Fruit fly (Drosophila melanogaster) whole organism, prepupa: ENCODE results near the gene CG32299.

ENCODE experiments used
- Blimp-1 ChIP-seq: fragments of 200-800 bp; sonication (Bioruptor generic); optimal IDR thresholded peaks from 3 replicates; lab custom pipeline; 2017; ENCODE audit warnings: missing biosample characterization, missing genetic modification characterization, mild to moderate bottlenecking, moderate library complexity, missing genetic modification reagents
- CG10631 ChIP-seq: fragments of 200-800 bp; sonication (Bioruptor generic); optimal IDR thresholded peaks from 2 replicates; lab custom pipeline; 2016; ENCODE audit warnings: missing biosample characterization, missing genetic modification characterization
- CG11294 ChIP-seq: fragments of 200-800 bp; sonication (Bioruptor generic); IDR thresholded peaks from 2 replicates; pipeline ENCODE4 v1.3.6; 2022; ENCODE audit warnings: missing biosample characterization, missing genetic modification characterization
- CG11762 ChIP-seq: fragments of 200-800 bp; sonication (Bioruptor generic); optimal IDR thresholded peaks from 3 replicates; lab custom pipeline; 2016; ENCODE audit warnings: missing biosample characterization, missing genetic modification characterization; ENCODE audit not compliant: insufficient read depth
- CG16779 ChIP-seq: fragments of 200-800 bp; sonication (Bioruptor generic); optimal IDR thresholded peaks from 3 replicates; lab custom pipeline; 2017; ENCODE audit warnings: missing biosample characterization, mild to moderate bottlenecking, missing genetic modification characterization
- CG3032 ChIP-seq: fragments of 200-800 bp; optimal IDR thresholded peaks from 2 replicates; lab custom pipeline; 2019; ENCODE audit warnings: missing biosample characterization, mild to moderate bottlenecking, missing genetic modification characterization, moderate library complexity
- CG31627 ChIP-seq: fragments of 200-800 bp; sonication (Bioruptor generic); optimal IDR thresholded peaks from 3 replicates; lab custom pipeline; 2016; ENCODE audit warnings: missing biosample characterization, missing genetic modification characterization
- CG32006 ChIP-seq: fragments of 200-800 bp; sonication (Bioruptor generic); optimal IDR thresholded peaks from 3 replicates; lab custom pipeline; 2017; ENCODE audit warnings: missing biosample characterization, mild to moderate bottlenecking, missing genetic modification characterization
- CG4318 ChIP-seq: fragments of 200-800 bp; sonication (Bioruptor generic); optimal IDR thresholded peaks from 3 replicates; lab custom pipeline; 2017; ENCODE audit warnings: missing biosample characterization, mild to moderate bottlenecking, missing genetic modification characterization
- CG6163 ChIP-seq: fragments of 200-800 bp; sonication (Bioruptor generic); IDR thresholded peaks from 3 replicates; pipeline ENCODE4 v1.3.6; 2022; ENCODE audit warnings: missing biosample characterization, missing genetic modification characterization
- CG6792 ChIP-seq: fragments of 200-800 bp; sonication (Bioruptor generic); optimal IDR thresholded peaks from 3 replicates; lab custom pipeline; 2016; ENCODE audit warnings: missing biosample characterization, missing genetic modification characterization
- CG6808 ChIP-seq: fragments of 200-800 bp; sonication (Bioruptor generic); optimal IDR thresholded peaks from 3 replicates; lab custom pipeline; 2017; ENCODE audit warnings: missing biosample characterization, missing genetic modification characterization, mild to moderate bottlenecking, moderate library complexity, missing genetic modification reagents
- CG6854 ChIP-seq: fragments of 200-800 bp; sonication (Bioruptor generic); optimal IDR thresholded peaks from 2 replicates; lab custom pipeline; 2017; ENCODE audit warnings: missing biosample characterization, mild to moderate bottlenecking, missing genetic modification characterization
- CG7368 ChIP-seq: fragments of 200-800 bp; sonication (Bioruptor generic); optimal IDR thresholded peaks from 3 replicates; lab custom pipeline; 2016; ENCODE audit warnings: missing biosample characterization, missing genetic modification characterization
- CG8319 ChIP-seq: fragments of 200-800 bp; sonication (Bioruptor generic); optimal IDR thresholded peaks from 3 replicates; lab custom pipeline; 2016; ENCODE audit warnings: missing biosample characterization, missing genetic modification characterization
- CG8632 ChIP-seq: fragments of 200-800 bp; sonication (Bioruptor generic); optimal IDR thresholded peaks from 3 replicates; lab custom pipeline; 2016; ENCODE audit warnings: missing biosample characterization, missing genetic modification characterization
- CG9139 ChIP-seq: fragments of 200-800 bp; sonication (Bioruptor generic); optimal IDR thresholded peaks from 3 replicates; lab custom pipeline; 2017; ENCODE audit warnings: missing biosample characterization, mild to moderate bottlenecking, missing genetic modification characterization
- Eip75B ChIP-seq: fragments of 200-800 bp; sonication (Bioruptor generic); optimal IDR thresholded peaks from 3 replicates; lab custom pipeline; 2016; ENCODE audit warnings: missing biosample characterization, missing genetic modification characterization
- Eip78C ChIP-seq: fragments of 200-800 bp; sonication (Bioruptor generic); peaks from one replicate; lab custom pipeline; 2016; ENCODE audit warnings: missing biosample characterization, missing genetic modification characterization
- Eip93F ChIP-seq: fragments of 200-800 bp; sonication (Bioruptor generic); optimal IDR thresholded peaks from 2 replicates; lab custom pipeline; 2016; ENCODE audit warnings: missing biosample characterization, mild to moderate bottlenecking, missing genetic modification characterization
- Ets96B ChIP-seq: fragments of 200-800 bp; optimal IDR thresholded peaks from 2 replicates; lab custom pipeline; 2019; ENCODE audit warnings: missing biosample characterization, mild to moderate bottlenecking, missing genetic modification characterization, moderate library complexity
- Gug ChIP-seq: fragments of 200-800 bp; sonication (Bioruptor generic); IDR thresholded peaks from 2 replicates; pipeline ENCODE4 v1.3.6; 2022; ENCODE audit warnings: missing biosample characterization, missing genetic modification characterization
- Hr39 ChIP-seq: fragments of 200-800 bp; sonication (Bioruptor generic); optimal IDR thresholded peaks from 2 replicates; lab custom pipeline; 2016; ENCODE audit warnings: missing biosample characterization, missing genetic modification characterization
- Hr4 ChIP-seq: fragments of 200-800 bp; sonication (Bioruptor generic); optimal IDR thresholded peaks from 3 replicates; lab custom pipeline; 2016; ENCODE audit warnings: missing biosample characterization, missing genetic modification characterization
- Lpt ChIP-seq: fragments of 200-800 bp; sonication (Bioruptor generic); optimal IDR thresholded peaks from 3 replicates; lab custom pipeline; 2016; ENCODE audit warnings: missing biosample characterization, missing genetic modification characterization
- Met ChIP-seq: fragments of 200-800 bp; sonication (Bioruptor generic); optimal IDR thresholded peaks from 3 replicates; lab custom pipeline; 2016; ENCODE audit warnings: missing biosample characterization, missing genetic modification characterization
- OdsH ChIP-seq: fragments of 200-800 bp; sonication (Bioruptor generic); optimal IDR thresholded peaks from 3 replicates; lab custom pipeline; 2016; ENCODE audit warnings: missing biosample characterization, missing genetic modification characterization
- Smox ChIP-seq: fragments of 200-800 bp; sonication (Bioruptor generic); optimal IDR thresholded peaks from 3 replicates; lab custom pipeline; 2016; ENCODE audit warnings: missing biosample characterization, missing genetic modification characterization
- Sox102F ChIP-seq: fragments of 200-800 bp; sonication (Bioruptor generic); optimal IDR thresholded peaks from 2 replicates; lab custom pipeline; 2016; ENCODE audit warnings: missing biosample characterization, mild to moderate bottlenecking, missing genetic modification characterization
- Sox15 ChIP-seq: fragments of 200-800 bp; sonication (Bioruptor generic); optimal IDR thresholded peaks from 3 replicates; lab custom pipeline; 2016; ENCODE audit warnings: missing biosample characterization, missing genetic modification characterization
- achi ChIP-seq: fragments of 200-800 bp; sonication (Bioruptor generic); optimal IDR thresholded peaks from 3 replicates; lab custom pipeline; 2016; ENCODE audit warnings: missing biosample characterization, missing genetic modification characterization
- acj6 ChIP-seq: fragments of 200-800 bp; sonication (Bioruptor generic); optimal IDR thresholded peaks from 3 replicates; lab custom pipeline; 2016; ENCODE audit warnings: missing biosample characterization, missing genetic modification characterization
- dac ChIP-seq: fragments of 200-800 bp; sonication (Bioruptor generic); optimal IDR thresholded peaks from 2 replicates; lab custom pipeline; 2017; ENCODE audit warnings: missing biosample characterization, mild to moderate bottlenecking, missing genetic modification characterization
- dsx ChIP-seq: fragments of 200-800 bp; optimal IDR thresholded peaks from 3 replicates; lab custom pipeline; 2019; ENCODE audit warnings: missing biosample characterization, mild to moderate bottlenecking, missing genetic modification characterization, moderate library complexity; ENCODE audit not compliant: poor library complexity, severe bottlenecking
- esn ChIP-seq: fragments of 200-800 bp; sonication (Bioruptor generic); optimal IDR thresholded peaks from 2 replicates; lab custom pipeline; 2016; ENCODE audit warnings: missing biosample characterization, mild to moderate bottlenecking, missing genetic modification characterization, moderate library complexity
- fd59A ChIP-seq: fragments of 200-800 bp; sonication (Bioruptor generic); optimal IDR thresholded peaks from 2 replicates; lab custom pipeline; 2017; ENCODE audit warnings: missing biosample characterization, mild to moderate bottlenecking, missing genetic modification characterization, missing genetic modification reagents
- fd85E ChIP-seq: fragments of 200-800 bp; sonication (Bioruptor generic); optimal IDR thresholded peaks from 3 replicates; lab custom pipeline; 2016; ENCODE audit warnings: missing biosample characterization, missing genetic modification characterization
- fkh ChIP-seq: fragments of 200-800 bp; sonication (Bioruptor generic); optimal IDR thresholded peaks from 3 replicates; lab custom pipeline; 2017; ENCODE audit warnings: missing biosample characterization, mild to moderate bottlenecking, missing genetic modification characterization, moderate library complexity
- lz ChIP-seq: fragments of 200-800 bp; sonication (Bioruptor generic); optimal IDR thresholded peaks from 3 replicates; lab custom pipeline; 2016; ENCODE audit warnings: missing biosample characterization, missing genetic modification characterization
- pdm3 ChIP-seq: fragments of 200-800 bp; sonication (Bioruptor generic); optimal IDR thresholded peaks from 3 replicates; lab custom pipeline; 2016; ENCODE audit warnings: missing biosample characterization, missing genetic modification characterization
- salr ChIP-seq, 2 experiments: fragments of 200-800 bp; sonication (Bioruptor generic); optimal IDR thresholded peaks; 3 replicates each; lab custom pipeline; 2016 to 2018; ENCODE audit warnings: missing biosample characterization in 2 of 2, missing genetic modification characterization in 2 of 2, mild to moderate bottlenecking in 1 of 2
- spab ChIP-seq: fragments of 200-800 bp; sonication (Bioruptor generic); optimal IDR thresholded peaks from 2 replicates; lab custom pipeline; 2017; ENCODE audit warnings: missing biosample characterization, mild to moderate bottlenecking, missing genetic modification characterization, missing genetic modification reagents
- ss ChIP-seq, 2 experiments: fragments of 200-800 bp; sonication (Bioruptor generic); optimal IDR thresholded peaks; 2 replicates in 1 of 2; 3 replicates in 1 of 2; lab custom pipeline; 2017 to 2018; ENCODE audit warnings: mild to moderate bottlenecking in 2 of 2, missing biosample characterization in 2 of 2, missing genetic modification characterization in 2 of 2, moderate library complexity in 1 of 2
- svp ChIP-seq: fragments of 200-800 bp; sonication (Bioruptor generic); peaks from one replicate; lab custom pipeline; 2016; ENCODE audit warnings: missing biosample characterization, missing genetic modification characterization
- topi ChIP-seq: fragments of 200-800 bp; sonication (Bioruptor generic); optimal IDR thresholded peaks from 3 replicates; lab custom pipeline; 2016; ENCODE audit warnings: missing biosample characterization, missing genetic modification characterization
- vri ChIP-seq: fragments of 200-800 bp; sonication (Bioruptor generic); optimal IDR thresholded peaks from 3 replicates; lab custom pipeline; 2016; ENCODE audit warnings: missing biosample characterization, mild to moderate bottlenecking, missing genetic modification characterization

The CG32299 gene

DNA sequence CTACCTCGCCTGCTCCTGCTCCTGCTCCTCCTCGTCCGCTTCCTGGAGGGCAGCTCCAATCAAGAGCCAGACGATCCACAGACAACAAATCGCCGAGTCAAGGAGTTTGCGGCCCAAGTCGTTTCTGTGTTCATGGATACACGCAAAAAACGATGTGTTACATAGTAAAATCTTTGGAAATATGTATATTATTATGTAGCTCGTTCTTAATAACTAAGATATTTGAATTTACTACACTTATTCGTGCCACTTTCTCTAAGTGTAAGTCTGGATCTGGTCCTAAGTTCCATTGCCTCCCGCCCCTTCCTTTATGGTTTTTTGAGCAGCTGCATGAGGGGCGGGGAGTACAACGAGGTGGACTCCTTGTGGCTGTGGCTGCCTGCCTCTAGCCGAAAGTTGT is 4.4 kb downstream of the CG32299 start (continued):
- TF ChIP-seq Met (GFP tag; lab: Kevin White, UChicago), result peak; percentile 40
- TF ChIP-seq CG10631, result peak; percentile 79
- no peak for TF ChIP-seq CG11294 (GFP tag; lab: Robert Waterston, UW)
- TF ChIP-seq OdsH (GFP tag; lab: Kevin White, UChicago), result peak; percentile 27
- TF ChIP-seq CG8319 (GFP tag; lab: Kevin White, UChicago), result peak; percentile 14
- TF ChIP-seq CG3032 (tag; lab: Kevin White, UChicago), result peak; percentile 72
- peak; percentile 38 for TF ChIP-seq fd59A (GFP tag; lab: Kevin White, UChicago)
- TF ChIP-seq CG6854 (GFP tag; lab: Kevin White, UChicago), result no peak
- TF ChIP-seq pdm3 (GFP tag; lab: Kevin White, UChicago), result peak; percentile 55
- TF ChIP-seq Sox102F (GFP tag; lab: Kevin White, UChicago), result no peak
- TF ChIP-seq Smox (GFP tag; lab: Kevin White, UChicago), result no peak
- TF ChIP-seq fkh (GFP tag; lab: Kevin White, UChicago), result no peak
- peak; percentile 58 for TF ChIP-seq CG6792 (GFP tag; lab: Kevin White, UChicago)
- peak; percentile 49 to 66 for TF ChIP-seq ss (GFP tag; optimal IDR thresholded peaks at IDR 0.05; lab: Kevin White, UChicago)
- TF ChIP-seq dsx (GFP tag; lab: Kevin White, UChicago), result peak; percentile 74
- no peak for TF ChIP-seq dac
- peak; percentile 44 for TF ChIP-seq vri (GFP tag; lab: Kevin White, UChicago)
- no peak for TF ChIP-seq Eip93F (GFP tag; lab: Kevin White, UChicago)
- no peak for TF ChIP-seq Blimp-1 (GFP tag; lab: Kevin White, UChicago)
- no peak for TF ChIP-seq svp (GFP tag; lab: Kevin White, UChicago)
- peak in 1 of 2 experiments; percentile 6 for TF ChIP-seq salr (GFP tag; optimal IDR thresholded peaks at IDR 0.05; lab: Kevin White, UChicago)
- peak; percentile 42 for TF ChIP-seq acj6
- TF ChIP-seq Sox15 (GFP tag; lab: Kevin White, UChicago), result no peak
- TF ChIP-seq CG8632 (GFP tag; lab: Kevin White, UChicago), result peak; percentile 15
- TF ChIP-seq topi (GFP tag; lab: Kevin White, UChicago), result peak; percentile 30
- no peak for TF ChIP-seq Hr39 (GFP tag; lab: Kevin White, UChicago)
- TF ChIP-seq CG4318 (GFP tag; lab: Kevin White, UChicago), result peak; percentile 25
- peak; percentile 32 for TF ChIP-seq CG16779
- peak; percentile 9 for TF ChIP-seq CG7368 (GFP tag; lab: Kevin White, UChicago)
- no peak for TF ChIP-seq Gug (GFP tag; lab: Robert Waterston, UW)
- TF ChIP-seq CG6163, result peak; percentile 69
- peak; percentile 90 for TF ChIP-seq Eip78C (GFP tag; lab: Kevin White, UChicago)
- TF ChIP-seq lz (GFP tag; lab: Kevin White, UChicago), result peak; percentile 35
- TF ChIP-seq Lpt (GFP tag; lab: Kevin White, UChicago), result peak; percentile 37
- TF ChIP-seq CG6808 (GFP tag; lab: Kevin White, UChicago), result peak; percentile 66
- peak; percentile 2 for TF ChIP-seq CG9139 (GFP tag; lab: Kevin White, UChicago)

DNA sequence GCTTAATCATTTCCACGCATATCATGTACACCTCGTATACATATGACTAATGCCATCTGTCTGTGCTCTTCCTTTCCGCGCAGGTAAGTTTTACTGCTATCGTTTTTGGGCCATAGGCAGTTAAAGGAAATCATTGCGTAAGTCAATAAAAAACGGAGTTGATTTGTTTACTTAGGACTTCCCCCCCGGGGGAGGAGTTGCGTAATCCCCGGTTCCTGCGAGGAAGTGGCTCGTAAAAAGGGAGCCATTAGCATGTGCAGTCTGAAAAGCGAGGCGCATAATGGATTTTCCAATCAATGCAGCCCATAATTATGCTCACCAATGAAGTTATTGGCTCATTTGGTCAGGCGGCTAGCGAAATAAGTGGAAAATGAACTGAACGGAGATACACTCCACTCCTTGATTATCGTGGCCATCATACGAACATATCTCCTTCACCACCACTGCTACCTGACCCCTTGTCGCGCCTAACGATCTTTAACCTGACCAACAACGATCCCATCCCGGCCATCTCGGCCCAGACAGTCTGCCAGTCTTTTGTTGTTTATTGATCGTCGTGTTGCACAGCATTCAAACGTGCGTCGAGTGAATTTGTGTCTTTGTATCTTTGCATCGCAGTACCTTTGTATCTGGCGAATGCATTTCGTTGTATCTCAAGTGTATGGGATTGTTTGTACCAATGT is 5.3 kb downstream of the CG32299 start:
- TF ChIP-seq achi (GFP tag; lab: Kevin White, UChicago) (no peak), CG6163 (0 out of 3 replicates have a peak, but pooled peaks have one; percentile 14), Eip78C (GFP tag; lab: Kevin White, UChicago) (peak; percentile 14), Smox (GFP tag; lab: Kevin White, UChicago) (no peak), ss (GFP tag; optimal IDR thresholded peaks at IDR 0.05; lab: Kevin White, UChicago) (no peak)

dm6 chr3L:2379472-2379871 is 11.3 kb downstream of the CG32299 start:
- no peak for TF ChIP-seq CG10631
- no peak for TF ChIP-seq esn
- TF ChIP-seq CG11294 (GFP tag; lab: Robert Waterston, UW), result no peak
- TF ChIP-seq CG32006 (GFP tag; lab: Kevin White, UChicago), result no peak
- TF ChIP-seq CG6808 (GFP tag; lab: Kevin White, UChicago), result no peak
- TF ChIP-seq spab (GFP tag; lab: Kevin White, UChicago), result no peak
- no peak for TF ChIP-seq Gug (GFP tag; lab: Robert Waterston, UW)
- TF ChIP-seq salr (GFP tag; optimal IDR thresholded peaks at IDR 0.05; lab: Kevin White, UChicago), result no peak
- no peak for TF ChIP-seq CG11762
- TF ChIP-seq CG6792 (GFP tag; lab: Kevin White, UChicago), result no peak
- no peak for TF ChIP-seq fd85E (GFP tag; lab: Kevin White, UChicago)
- no peak for TF ChIP-seq Hr4
- TF ChIP-seq CG31627, result no peak
- no peak for TF ChIP-seq Ets96B (tag; lab: Kevin White, UChicago)
- TF ChIP-seq Eip75B (GFP tag; lab: Kevin White, UChicago), result no peak
- TF ChIP-seq Sox15 (GFP tag; lab: Kevin White, UChicago), result no peak
- no peak for TF ChIP-seq vri (GFP tag; lab: Kevin White, UChicago)
- no peak for TF ChIP-seq lz (GFP tag; lab: Kevin White, UChicago)
